Worm (Caenorhabditis elegans) whole organism, L3 larva: Measurements from ENCODE around the gene C48B4.3.

Experiments used
- R02D3.7 ChIP-seq: fragments of 150-350 bp; optimal IDR thresholded peaks from 2 replicates; lab custom pipeline; 2014; ENCODE audit warnings: missing biosample characterization, missing genetic modification characterization
- fkh-10 ChIP-seq: sonication (generic microtip); optimal IDR thresholded peaks from 2 replicates; lab custom pipeline; 2017; ENCODE audit warnings: missing biosample characterization, missing genetic modification reagents, missing genetic modification characterization
- lin-39 ChIP-seq: fragments of 150-350 bp; optimal IDR thresholded peaks from 2 replicates; lab custom pipeline; 2018; ENCODE audit warnings: missing biosample characterization, missing genetic modification reagents, missing genetic modification characterization
- mdl-1 ChIP-seq: fragments of 150-350 bp; optimal IDR thresholded peaks from 2 replicates; lab custom pipeline; 2014; ENCODE audit warnings: missing biosample characterization, missing genetic modification characterization
- nfya-1 ChIP-seq: sonication (generic microtip); optimal IDR thresholded peaks from 2 replicates; lab custom pipeline; 2017; ENCODE audit warnings: missing genetic modification characterization, mild to moderate bottlenecking, missing compliant biosample characterization, antibody characterized with exemption, moderate library complexity; ENCODE audit not compliant: insufficient read depth
- nhr-12 ChIP-seq: fragments of 150-350 bp; optimal IDR thresholded peaks from 2 replicates; lab custom pipeline; 2014; ENCODE audit warnings: missing biosample characterization, missing genetic modification characterization
- nhr-76 ChIP-seq: fragments of 150-350 bp; sonication (generic microtip); optimal IDR thresholded peaks from 5 replicates; lab custom pipeline; 2014; ENCODE audit warnings: missing biosample characterization, missing genetic modification characterization
- sea-2 ChIP-seq: fragments of 150-350 bp; sonication (generic microtip); optimal IDR thresholded peaks from 4 replicates; lab custom pipeline; 2014; ENCODE audit warnings: missing biosample characterization, missing genetic modification reagents, missing genetic modification characterization
- unc-62 ChIP-seq: fragments of 150-350 bp; sonication (generic microtip); optimal IDR thresholded peaks from 4 replicates; lab custom pipeline; 2014; ENCODE audit warnings: missing biosample characterization, missing genetic modification reagents, missing genetic modification characterization
- ztf-4 ChIP-seq: fragments of 150-350 bp; optimal IDR thresholded peaks from 2 replicates; lab custom pipeline; 2014; ENCODE audit warnings: missing biosample characterization, missing genetic modification characterization

DNA sequence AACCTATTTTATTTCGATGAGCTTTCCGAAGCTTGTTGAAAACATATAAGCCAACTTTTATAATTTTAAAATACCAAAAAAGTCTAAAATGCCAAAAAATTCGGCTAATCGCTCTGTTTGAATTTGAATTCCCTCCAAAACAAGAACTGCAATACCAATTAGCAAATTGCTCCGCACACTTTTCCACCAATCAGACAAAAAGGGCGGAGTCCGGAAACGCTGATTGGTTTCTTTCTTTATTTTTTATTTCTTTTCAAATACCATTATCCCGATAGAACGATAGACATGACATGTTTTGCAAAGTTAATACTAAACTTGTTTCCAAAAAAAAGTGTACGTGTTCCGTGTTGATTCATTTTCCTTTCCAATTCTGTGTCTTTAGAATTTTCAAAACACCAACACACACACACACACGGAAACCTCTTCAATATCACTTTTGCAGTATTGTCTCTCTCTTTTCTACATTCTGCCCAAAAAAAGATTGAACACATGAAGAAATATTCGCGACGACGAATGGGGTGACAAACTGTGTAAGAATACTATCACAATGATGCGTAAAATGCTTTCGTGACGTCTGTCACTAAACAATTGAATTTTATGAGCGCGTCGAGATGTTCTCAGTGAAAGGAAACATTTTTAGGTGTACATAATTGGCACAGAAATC is 35.5 kb upstream of the C48B4.3 start:
- no peak for TF ChIP-seq unc-62 (GFP tag; lab: Kevin White, UChicago)
- no peak for TF ChIP-seq nhr-76
- TF ChIP-seq fkh-10: no peak
- TF ChIP-seq mdl-1 (tag; lab: Kevin White, UChicago): no peak
- no peak for TF ChIP-seq nhr-12
- no peak for TF ChIP-seq R02D3.7 (tag; lab: Kevin White, UChicago)
- TF ChIP-seq sea-2 (GFP tag; lab: Kevin White, UChicago): no peak
- TF ChIP-seq nfya-1 (tag; lab: Kevin White, UChicago): peak; percentile 91
- TF ChIP-seq lin-39 (tag; lab: Kevin White, UChicago): no peak
- TF ChIP-seq ztf-4 (tag; lab: Kevin White, UChicago): no peak
